Worm (Caenorhabditis elegans) whole organism, young adult: Measurements from ENCODE around the gene pir-1.

Experiments used
- F49E8.2 ChIP-seq: sonication (generic microtip); optimal IDR thresholded peaks from 3 replicates; lab custom pipeline; 2017; ENCODE audit warnings: missing genetic modification characterization, mild to moderate bottlenecking, missing compliant biosample characterization, antibody characterized with exemption, moderate library complexity; ENCODE audit not compliant: insufficient read depth
- F57A8.1 ChIP-seq: fragments of 200-800 bp; sonication (Bioruptor generic); optimal IDR thresholded peaks from 2 replicates; lab custom pipeline; 2018; ENCODE audit warnings: mild to moderate bottlenecking, missing genetic modification characterization, moderate library complexity, missing compliant biosample characterization
- K11D2.4 ChIP-seq: fragments of 200-800 bp; sonication (Bioruptor generic); IDR thresholded peaks from 2 replicates; pipeline ENCODE4 v1.3.6; 2022; ENCODE audit warnings: missing genetic modification reagents, missing genetic modification characterization, missing compliant biosample characterization
- Y53F4B.3 ChIP-seq: fragments of 200-800 bp; sonication (Bioruptor generic); IDR thresholded peaks from 2 replicates; pipeline ENCODE4 v1.3.6; 2022; ENCODE audit warnings: missing genetic modification reagents, missing genetic modification characterization, missing compliant biosample characterization
- Y67H2A.10 ChIP-seq: fragments of 200-800 bp; sonication (Bioruptor generic); conservative IDR thresholded peaks from 2 replicates; pipeline ENCODE4 v1.3.6; 2022; ENCODE audit warnings: missing genetic modification reagents, missing genetic modification characterization, missing compliant biosample characterization
- ZK185.1 ChIP-seq: sonication (generic microtip); optimal IDR thresholded peaks from 2 replicates; lab custom pipeline; 2016; ENCODE audit warnings: mild to moderate bottlenecking, missing genetic modification characterization, missing compliant biosample characterization; ENCODE audit not compliant: poor library complexity, severe bottlenecking
- attf-6 ChIP-seq: fragments of 200-800 bp; sonication (Bioruptor generic); IDR thresholded peaks from 2 replicates; pipeline ENCODE4 v1.3.6; 2022; ENCODE audit warnings: missing genetic modification reagents, missing genetic modification characterization, missing compliant biosample characterization
- bed-1 ChIP-seq: fragments of 200-800 bp; sonication (Bioruptor generic); IDR thresholded peaks from 2 replicates; pipeline ENCODE4 v1.3.6; 2022; ENCODE audit warnings: missing genetic modification reagents, missing genetic modification characterization, missing compliant biosample characterization
- cebp-1 ChIP-seq, 2 experiments: fragments of 200-800 bp in 1 of 2; sonication (Bioruptor generic) in 1 of 2; sonication (generic microtip) in 1 of 2; IDR thresholded peaks in 1 of 2; optimal IDR thresholded peaks in 1 of 2; 2 replicates each; pipeline versions ENCODE4 v1.3.6 to Lab custom; 2017 to 2022; ENCODE audit warnings: missing compliant biosample characterization in 2 of 2, missing genetic modification characterization in 2 of 2, mild to moderate bottlenecking in 1 of 2, missing genetic modification reagents in 1 of 2, moderate library complexity in 1 of 2
- ceh-100 ChIP-seq: fragments of 200-800 bp; sonication (Bioruptor generic); IDR thresholded peaks from 2 replicates; pipeline ENCODE4 v1.3.6; 2022; ENCODE audit warnings: missing genetic modification reagents, missing genetic modification characterization, missing compliant biosample characterization
- ceh-27 ChIP-seq: fragments of 200-800 bp; sonication (Bioruptor generic); optimal IDR thresholded peaks from 2 replicates; lab custom pipeline; 2018; ENCODE audit warnings: mild to moderate bottlenecking, missing genetic modification characterization, moderate library complexity, missing compliant biosample characterization
- chd-7 ChIP-seq: sonication (generic microtip); optimal IDR thresholded peaks from 2 replicates; lab custom pipeline; 2016; ENCODE audit warnings: mild to moderate bottlenecking, missing genetic modification characterization, moderate library complexity, missing compliant biosample characterization
- die-1 ChIP-seq: sonication (generic microtip); optimal IDR thresholded peaks from 2 replicates; lab custom pipeline; 2016; ENCODE audit warnings: missing genotype, mild to moderate bottlenecking, missing genetic modification characterization, missing compliant biosample characterization
- him-1 ChIP-seq: sonication (generic microtip); optimal IDR thresholded peaks from 2 replicates; lab custom pipeline; 2016; ENCODE audit warnings: missing genotype, missing genetic modification reagents, missing genetic modification characterization, missing compliant biosample characterization
- let-607 ChIP-seq, 2 experiments: fragments of 200-800 bp in 1 of 2; sonication (Bioruptor generic) in 1 of 2; sonication (generic microtip) in 1 of 2; optimal IDR thresholded peaks; 2 replicates each; lab custom pipeline; 2016 to 2018; ENCODE audit warnings: mild to moderate bottlenecking in 2 of 2, missing compliant biosample characterization in 2 of 2, missing genetic modification characterization in 2 of 2, moderate library complexity in 2 of 2, missing genotype in 1 of 2
- lin-26 ChIP-seq: fragments of 200-800 bp; sonication (Bioruptor generic); IDR thresholded peaks from 2 replicates; pipeline ENCODE4 v1.3.6; 2022; ENCODE audit warnings: missing genetic modification reagents, missing genetic modification characterization, missing compliant biosample characterization
- lir-1 ChIP-seq: fragments of 200-800 bp; sonication (Bioruptor generic); conservative IDR thresholded peaks from 2 replicates; pipeline ENCODE4 v1.3.6; 2022; ENCODE audit warnings: missing genetic modification reagents, missing genetic modification characterization, missing compliant biosample characterization
- madf-10 ChIP-seq: sonication (generic microtip); optimal IDR thresholded peaks from 2 replicates; lab custom pipeline; 2016; ENCODE audit warnings: mild to moderate bottlenecking, missing genetic modification characterization, missing compliant biosample characterization
- madf-8 ChIP-seq: fragments of 200-800 bp; sonication (Bioruptor generic); conservative IDR thresholded peaks from 2 replicates; pipeline ENCODE4 v1.3.6; 2022; ENCODE audit warnings: missing genetic modification reagents, missing genetic modification characterization, missing compliant biosample characterization
- mxl-1 ChIP-seq: sonication (generic microtip); optimal IDR thresholded peaks from 2 replicates; lab custom pipeline; 2016; ENCODE audit warnings: missing genetic modification characterization, missing compliant biosample characterization
- nfyb-1 ChIP-seq: fragments of 200-800 bp; sonication (Bioruptor generic); IDR thresholded peaks from 2 replicates; pipeline ENCODE4 v1.3.6; 2022; ENCODE audit warnings: missing genetic modification reagents, missing genetic modification characterization, missing compliant biosample characterization
- nhr-120 ChIP-seq: fragments of 200-800 bp; sonication (Bioruptor generic); IDR thresholded peaks from 2 replicates; pipeline ENCODE4 v1.3.6; 2022; ENCODE audit warnings: missing genetic modification characterization, missing compliant biosample characterization
- nhr-179 ChIP-seq: sonication (generic microtip); optimal IDR thresholded peaks from 2 replicates; lab custom pipeline; 2016; ENCODE audit warnings: mild to moderate bottlenecking, missing genetic modification characterization, missing compliant biosample characterization
- rpc-1 ChIP-seq, 2 experiments: fragments of 150-350 bp in 1 of 2; sonication (generic microtip) in 1 of 2; optimal IDR thresholded peaks; 2 replicates each; lab custom pipeline; 2014 to 2018; ENCODE audit warnings: missing biosample characterization in 1 of 2, missing genetic modification characterization in 1 of 2, missing genetic modification reagents in 1 of 2, missing genotype in 1 of 2
- sdz-38 ChIP-seq: sonication (generic microtip); optimal IDR thresholded peaks from 2 replicates; lab custom pipeline; 2016; ENCODE audit warnings: missing genotype, missing genetic modification characterization, missing compliant biosample characterization
- snpc-1.3 ChIP-seq: sonication (generic microtip); optimal IDR thresholded peaks from 2 replicates; lab custom pipeline; 2017; ENCODE audit warnings: missing genetic modification characterization, mild to moderate bottlenecking, missing compliant biosample characterization, antibody characterized with exemption, moderate library complexity, missing genotype, missing genetic modification reagents; ENCODE audit not compliant: insufficient read depth
- snpc-3.4 ChIP-seq: sonication (generic microtip); optimal IDR thresholded peaks from 2 replicates; lab custom pipeline; 2017; ENCODE audit warnings: missing genetic modification characterization, mild to moderate bottlenecking, missing compliant biosample characterization, antibody characterized with exemption, moderate library complexity, missing genotype, missing genetic modification reagents
- snpc-4 ChIP-seq, 5 experiments: fragments of 150-350 bp in 1 of 5; sonication (generic microtip) in 4 of 5; optimal IDR thresholded peaks; 2 replicates each; lab custom pipeline; 2014 to 2018; ENCODE audit warnings: missing genetic modification characterization in 5 of 5, missing biosample characterization in 3 of 5, antibody characterized with exemption in 2 of 5, mild to moderate bottlenecking in 2 of 5, missing compliant biosample characterization in 2 of 5, missing genotype in 2 of 5, moderate library complexity in 2 of 5, missing genetic modification reagents in 1 of 5
- tbx-9 ChIP-seq: sonication (generic microtip); optimal IDR thresholded peaks from 2 replicates; lab custom pipeline; 2016; ENCODE audit warnings: borderline replicate concordance, missing genetic modification characterization, inconsistent platforms, missing compliant biosample characterization
- xnd-1 ChIP-seq: sonication (generic microtip); optimal IDR thresholded peaks from 2 replicates; lab custom pipeline; 2016; ENCODE audit warnings: missing genotype, missing genetic modification reagents, missing genetic modification characterization, missing compliant biosample characterization
- ztf-18 ChIP-seq: sonication (generic microtip); optimal IDR thresholded peaks from 2 replicates; lab custom pipeline; 2016; ENCODE audit warnings: missing genotype, mild to moderate bottlenecking, missing genetic modification characterization, missing compliant biosample characterization
- ztf-22 ChIP-seq: fragments of 200-800 bp; sonication (Bioruptor generic); optimal IDR thresholded peaks from 2 replicates; lab custom pipeline; 2018; ENCODE audit warnings: mild to moderate bottlenecking, missing genetic modification characterization, moderate library complexity, missing compliant biosample characterization

Gene pir-1

DNA sequence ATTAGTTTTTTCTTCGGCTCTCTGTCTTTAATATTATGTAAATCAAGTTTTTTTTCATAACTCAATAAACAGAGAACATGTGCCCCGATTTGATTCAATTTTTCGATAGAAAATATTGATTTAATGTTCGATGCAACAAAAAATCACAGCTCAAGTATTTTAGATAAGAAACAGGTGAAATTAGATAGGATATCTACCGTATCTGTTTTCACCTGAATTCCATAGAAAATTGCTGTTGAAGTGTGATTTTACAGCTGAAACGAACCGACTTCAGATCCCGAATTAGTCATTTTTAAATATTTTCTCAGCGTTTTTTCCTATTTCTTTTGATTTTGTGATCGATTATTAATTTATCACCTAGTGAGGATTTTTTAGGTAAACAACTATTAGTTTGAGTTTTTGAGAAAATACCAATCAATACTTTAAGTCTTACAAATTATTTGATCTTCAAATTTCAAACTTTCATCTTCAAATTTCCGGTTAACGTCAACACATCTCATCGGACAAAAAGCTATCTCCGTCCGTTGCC lies 37.9 kb upstream of the pir-1 start, which contains the start of gene Y9C2UA.1:
Gene Y9C2UA.1, plus strand, starts transcription at position 479 of the 529 bp plus-strand sequence.
- no peak for TF ChIP-seq nfyb-1 (GFP tag; lab: Robert Waterston, UW)
- no peak for TF ChIP-seq him-1 (tag; lab: Kevin White, UChicago)
- TF ChIP-seq sdz-38: no peak
- TF ChIP-seq F57A8.1 (GFP tag; lab: Kevin White, UChicago): no peak
- no peak for TF ChIP-seq rpc-1 (optimal IDR thresholded peaks at IDR 0.05; lab: Kevin White, UChicago)
- no peak for TF ChIP-seq rpc-1 (tag; optimal IDR thresholded peaks at IDR 0.05; lab: Kevin White, UChicago)
- no peak for TF ChIP-seq chd-7 (tag; lab: Kevin White, UChicago)
- TF ChIP-seq Y53F4B.3: no peak
- TF ChIP-seq ceh-27 (GFP tag; lab: Kevin White, UChicago): no peak
- TF ChIP-seq ztf-18 (tag; lab: Kevin White, UChicago): no peak
- TF ChIP-seq madf-8 (GFP tag; lab: Robert Waterston, UW): no peak
- no peak for TF ChIP-seq nhr-179
- TF ChIP-seq madf-10 (tag; lab: Kevin White, UChicago): no peak
- no peak for TF ChIP-seq bed-1 (GFP tag; lab: Robert Waterston, UW)
- no peak for TF ChIP-seq attf-6 (GFP tag; lab: Robert Waterston, UW)
- TF ChIP-seq snpc-3.4 (tag; lab: Kevin White, UChicago): no peak

DNA sequence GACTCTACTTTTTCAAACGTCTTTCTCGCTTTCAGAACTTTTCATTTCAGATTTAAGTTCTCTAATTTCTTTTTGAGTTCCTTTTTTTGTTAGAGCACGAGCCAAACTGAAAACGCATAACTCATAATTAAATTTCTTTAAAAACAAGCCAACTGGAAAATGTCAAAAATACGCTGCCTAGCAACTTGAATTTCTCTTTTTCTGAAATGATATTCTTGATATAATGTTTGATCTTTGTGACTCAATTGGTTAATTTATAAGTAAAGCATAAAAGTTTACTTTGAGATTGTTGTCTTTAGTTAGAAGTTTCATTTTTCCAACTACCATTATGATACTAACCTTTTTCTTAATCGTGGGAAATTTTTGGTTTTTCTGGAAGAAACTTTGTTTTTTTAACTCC lies 36.0 kb upstream of the pir-1 start:
- TF ChIP-seq lir-1: no peak
- no peak for TF ChIP-seq mxl-1 (tag; lab: Kevin White, UChicago)
- TF ChIP-seq snpc-4 (GFP tag; optimal IDR thresholded peaks at IDR 0.05; lab: Kevin White, UChicago): no peak
- no peak for TF ChIP-seq snpc-4 (tag; optimal IDR thresholded peaks at IDR 0.05; lab: Kevin White, UChicago)
- TF ChIP-seq die-1: no peak
- no peak for TF ChIP-seq Y67H2A.10 (GFP tag; lab: Robert Waterston, UW)
- no peak for TF ChIP-seq snpc-1.3 (tag; lab: Kevin White, UChicago)
- TF ChIP-seq K11D2.4 (GFP tag; lab: Robert Waterston, UW): no peak
- TF ChIP-seq nfyb-1 (GFP tag; lab: Robert Waterston, UW): no peak
- TF ChIP-seq ztf-22 (GFP tag; lab: Kevin White, UChicago): no peak
- no peak for TF ChIP-seq nhr-120 (GFP tag; lab: Robert Waterston, UW)
- TF ChIP-seq let-607 (tag; optimal IDR thresholded peaks at IDR 0.05; lab: Kevin White, UChicago): no peak
- TF ChIP-seq chd-7 (tag; lab: Kevin White, UChicago): no peak
- TF ChIP-seq lin-26 (GFP tag; lab: Robert Waterston, UW): no peak
- TF ChIP-seq F49E8.2 (tag; lab: Kevin White, UChicago): no peak
- no peak for TF ChIP-seq madf-10 (tag; lab: Kevin White, UChicago)
- no peak for TF ChIP-seq xnd-1 (tag; lab: Kevin White, UChicago)

DNA sequence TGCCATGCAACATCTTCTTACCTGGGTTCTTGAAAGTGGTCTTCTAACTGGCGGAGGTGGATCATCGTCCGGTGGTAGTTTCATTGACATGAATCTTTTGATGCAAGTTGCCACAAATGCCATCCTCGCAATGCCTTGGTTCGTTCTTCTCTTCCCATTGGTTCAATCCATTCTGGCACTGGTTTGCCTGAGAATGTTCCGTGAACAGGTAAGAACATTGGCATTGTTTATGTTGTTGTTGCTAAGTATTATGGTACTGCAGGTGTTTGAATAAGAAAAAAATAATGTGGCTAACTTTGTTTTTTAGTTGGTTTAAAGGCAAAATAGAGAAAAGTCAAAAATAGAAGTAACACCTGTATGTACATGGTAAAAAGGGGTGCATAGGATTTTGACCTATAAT lies 33.3 kb upstream of the pir-1 start:
- no peak for TF ChIP-seq madf-10 (tag; lab: Kevin White, UChicago)
- TF ChIP-seq sdz-38: no peak
- TF ChIP-seq tbx-9 (tag; lab: Kevin White, UChicago): no peak
- no peak for TF ChIP-seq ZK185.1
- TF ChIP-seq cebp-1 (GFP tag; IDR thresholded peaks at IDR 0.05; lab: Robert Waterston, UW): no peak
- TF ChIP-seq cebp-1 (tag; optimal IDR thresholded peaks at IDR 0.05; lab: Kevin White, UChicago): no peak
- no peak for TF ChIP-seq ztf-22 (GFP tag; lab: Kevin White, UChicago)
- no peak for TF ChIP-seq ceh-100 (GFP tag; lab: Robert Waterston, UW)
- TF ChIP-seq F57A8.1 (GFP tag; lab: Kevin White, UChicago): no peak
- no peak for TF ChIP-seq nfyb-1 (GFP tag; lab: Robert Waterston, UW)
- no peak for TF ChIP-seq lir-1
